Worm (Caenorhabditis elegans): ENCODE results near the gene F54B3.4.
A peak's percentile ranks its signal among the peaks of the same experiment; 100 is the strongest.

F54B3.4 gene

ce11 chrII:10304736-10305135 lies 33.7 kb upstream of the F54B3.4 start:
- TF ChIP-seq scrt-1 (GFP tag; IDR thresholded peaks at IDR 0.05) = 0 out of 2 replicates have a peak, but pooled peaks have one; percentile 56

DNA sequence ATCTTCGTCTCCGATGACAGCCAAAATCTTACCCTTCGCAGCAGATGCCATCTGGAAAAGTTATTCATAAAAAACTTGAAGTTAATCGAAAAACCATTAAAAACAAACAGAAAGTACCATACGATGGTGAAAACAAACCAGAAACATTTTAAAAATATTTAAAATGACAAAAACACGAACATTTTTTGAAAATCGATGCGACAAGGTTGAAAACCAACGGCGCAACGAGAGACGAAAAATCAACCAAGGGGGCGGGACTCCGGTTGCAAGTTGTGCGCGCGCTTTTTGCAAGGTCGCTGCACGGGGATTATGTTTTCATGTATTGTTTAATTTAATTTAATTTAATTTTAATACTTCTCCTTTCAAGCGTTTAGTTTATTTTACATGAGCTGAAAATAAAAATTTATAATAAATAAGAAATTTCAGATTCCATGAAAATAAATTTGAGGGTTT lies 32.7 kb upstream of the F54B3.4 start, which contains the start of gene vha-9:
vha-9 (minus strand) TSS at position 51 of the 453 bp plus-strand sequence.
- no peak for TF ChIP-seq B0310.2 (tag; optimal IDR thresholded peaks at IDR 0.05)
- TF ChIP-seq tra-4 (tag; optimal IDR thresholded peaks at IDR 0.05) = no peak
- TF ChIP-seq ceh-13 (GFP tag; optimal IDR thresholded peaks at IDR 0.05) = no peak
- peak; percentile 43 for TF ChIP-seq hmg-4 (GFP tag; optimal IDR thresholded peaks at IDR 0.05)
- no peak for TF ChIP-seq hmbx-1 (tag; optimal IDR thresholded peaks at IDR 0.05)
- peak; percentile 29; the same call in 1 of the 2 replicates for TF ChIP-seq scrt-1 (GFP tag; IDR thresholded peaks at IDR 0.05)
- peak; percentile 36 for TF ChIP-seq F13C5.2 (tag; optimal IDR thresholded peaks at IDR 0.05)
- no peak for TF ChIP-seq tbx-11 (GFP tag; IDR thresholded peaks at IDR 0.05)
- peak; percentile 67 for TF ChIP-seq ceh-36 (tag; optimal IDR thresholded peaks at IDR 0.05)

DNA sequence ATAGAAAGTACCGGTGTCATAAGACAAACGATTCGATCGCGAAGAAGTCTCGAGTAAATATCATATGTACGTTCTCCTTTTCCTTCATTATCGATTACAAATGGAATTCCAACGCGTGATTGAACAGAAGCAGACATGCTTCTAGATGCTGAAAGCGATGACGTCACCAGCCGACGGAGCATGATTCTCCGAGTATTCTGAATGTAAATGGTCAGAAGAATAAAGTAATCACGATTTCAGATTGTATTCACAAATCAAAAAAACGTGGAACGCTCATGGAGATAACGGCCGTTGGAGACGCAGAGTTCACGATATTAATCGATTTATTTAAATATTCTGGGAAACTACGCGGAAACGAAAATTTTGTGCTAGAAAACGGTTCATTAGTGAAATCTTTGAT lies 31.7 kb upstream of the F54B3.4 start, which contains the start of gene clpp-1:
clpp-1 (minus strand) TSS at position 197 of the 400 bp plus-strand sequence.
- TF ChIP-seq sea-1 (GFP tag; conservative IDR thresholded peaks at IDR 0.05) = no peak
- TF ChIP-seq pes-1 (GFP tag; IDR thresholded peaks at IDR 0.05) = no peak
- TF ChIP-seq tra-4 (tag; optimal IDR thresholded peaks at IDR 0.05) = no peak
- TF ChIP-seq flt-1 (GFP tag; IDR thresholded peaks at IDR 0.05) = no peak
- TF ChIP-seq F13C5.2 (tag; optimal IDR thresholded peaks at IDR 0.05) = no peak
- no peak for TF ChIP-seq hmbx-1 (tag; optimal IDR thresholded peaks at IDR 0.05)
- no peak for TF ChIP-seq aly-1 (tag; optimal IDR thresholded peaks at IDR 0.05)
- TF ChIP-seq tbx-37 (GFP tag; conservative IDR thresholded peaks at IDR 0.05) = no peak

DNA sequence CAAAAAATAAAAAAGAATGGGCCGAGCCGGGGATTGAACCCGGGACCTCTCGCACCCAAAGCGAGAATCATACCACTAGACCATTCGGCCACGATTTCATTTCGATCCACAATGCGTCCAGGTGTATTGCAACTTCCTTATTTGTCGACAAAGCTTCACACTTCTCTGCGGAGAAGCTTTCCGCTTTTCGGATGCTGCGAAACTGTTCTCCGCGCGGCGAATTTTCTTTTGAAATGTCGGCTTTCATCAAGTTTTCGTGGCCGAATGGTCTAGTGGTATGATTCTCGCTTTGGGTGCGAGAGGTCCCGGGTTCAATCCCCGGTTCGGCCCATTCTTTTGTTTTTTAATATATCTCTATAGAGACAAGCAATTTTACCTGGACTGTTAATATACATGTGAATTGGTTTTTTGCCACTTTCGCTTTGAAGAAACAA lies 31.2 kb upstream of the F54B3.4 start:
- 0 out of 2 replicates have a peak, but pooled peaks have one; percentile 37 for TF ChIP-seq tbx-11 (GFP tag; IDR thresholded peaks at IDR 0.05)

ce11 chrII:10300954-10301353 lies 30.0 kb upstream of the F54B3.4 start, which contains the start of gene mdt-22:
mdt-22 (plus strand) TSS chrII:10301216.
- TF ChIP-seq sea-1 (GFP tag; conservative IDR thresholded peaks at IDR 0.05) (no peak), flt-1 (GFP tag; IDR thresholded peaks at IDR 0.05) (no peak), hmbx-1 (tag; optimal IDR thresholded peaks at IDR 0.05) (no peak), ceh-36 (tag; optimal IDR thresholded peaks at IDR 0.05) (no peak), F13C5.2 (tag; optimal IDR thresholded peaks at IDR 0.05) (peak; percentile 88), ets-7 (tag; optimal IDR thresholded peaks at IDR 0.05) (no peak), tbx-11 (GFP tag; IDR thresholded peaks at IDR 0.05) (no peak), tra-4 (tag; optimal IDR thresholded peaks at IDR 0.05) (no peak), ama-1 (optimal IDR thresholded peaks at IDR 0.05) (no peak), hmg-4 (GFP tag; optimal IDR thresholded peaks at IDR 0.05) (no peak), hnd-1 (tag; optimal IDR thresholded peaks at IDR 0.05) (no peak), tbx-37 (GFP tag; conservative IDR thresholded peaks at IDR 0.05) (peak; percentile 54; the same call in 1 of the 2 replicates), aly-1 (tag; optimal IDR thresholded peaks at IDR 0.05) (no peak), pes-1 (GFP tag; IDR thresholded peaks at IDR 0.05) (peak; percentile 54; the same call in 1 of the 2 replicates), B0310.2 (tag; optimal IDR thresholded peaks at IDR 0.05) (no peak), ceh-13 (GFP tag; optimal IDR thresholded peaks at IDR 0.05) (no peak), scrt-1 (GFP tag; IDR thresholded peaks at IDR 0.05) (no peak)

- no peak for TF ChIP-seq flt-1 (GFP tag; IDR thresholded peaks at IDR 0.05)
- no peak for TF ChIP-seq F13C5.2 (tag; optimal IDR thresholded peaks at IDR 0.05)
- no peak for TF ChIP-seq ama-1 (optimal IDR thresholded peaks at IDR 0.05)
Observed at ce11 chrII:10300082-10300749, 29.2 kb upstream of the F54B3.4 start, which contains the start of gene nep-26. nep-26 (minus strand) TSS chrII:10300132.

DNA sequence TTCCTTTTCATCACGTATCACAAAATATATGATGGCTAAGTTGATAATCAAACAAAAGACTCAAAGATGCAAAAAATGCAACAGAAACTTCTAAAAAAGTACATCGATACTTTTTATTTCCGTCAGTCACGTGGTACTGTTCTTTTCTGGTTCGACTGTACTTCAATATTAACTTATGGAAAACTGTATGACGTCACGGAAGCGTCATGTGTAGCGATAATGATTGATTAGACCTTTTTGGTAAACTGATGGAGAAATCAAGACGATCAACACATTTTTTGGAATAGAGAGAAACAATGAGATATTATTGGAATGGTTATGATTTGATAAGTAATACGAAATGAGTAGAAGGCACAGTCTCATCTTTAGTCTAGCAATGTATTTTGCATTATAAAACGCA lies 23.3 kb upstream of the F54B3.4 start:
- TF ChIP-seq F13C5.2 (tag; optimal IDR thresholded peaks at IDR 0.05) (no peak), hnd-1 (tag; optimal IDR thresholded peaks at IDR 0.05) (no peak), sea-1 (GFP tag; conservative IDR thresholded peaks at IDR 0.05) (no peak), tbx-37 (GFP tag; conservative IDR thresholded peaks at IDR 0.05) (no peak), ceh-13 (GFP tag; optimal IDR thresholded peaks at IDR 0.05) (no peak), ets-7 (tag; optimal IDR thresholded peaks at IDR 0.05) (no peak), ama-1 (optimal IDR thresholded peaks at IDR 0.05) (no peak), tbx-11 (GFP tag; IDR thresholded peaks at IDR 0.05) (no peak), hmbx-1 (tag; optimal IDR thresholded peaks at IDR 0.05) (no peak), scrt-1 (GFP tag; IDR thresholded peaks at IDR 0.05) (no peak), flt-1 (GFP tag; IDR thresholded peaks at IDR 0.05) (no peak), ceh-36 (tag; optimal IDR thresholded peaks at IDR 0.05) (no peak), tra-4 (tag; optimal IDR thresholded peaks at IDR 0.05) (no peak), pes-1 (GFP tag; IDR thresholded peaks at IDR 0.05) (no peak), B0310.2 (tag; optimal IDR thresholded peaks at IDR 0.05) (no peak), aly-1 (tag; optimal IDR thresholded peaks at IDR 0.05) (no peak), hmg-4 (GFP tag; optimal IDR thresholded peaks at IDR 0.05) (no peak)

DNA sequence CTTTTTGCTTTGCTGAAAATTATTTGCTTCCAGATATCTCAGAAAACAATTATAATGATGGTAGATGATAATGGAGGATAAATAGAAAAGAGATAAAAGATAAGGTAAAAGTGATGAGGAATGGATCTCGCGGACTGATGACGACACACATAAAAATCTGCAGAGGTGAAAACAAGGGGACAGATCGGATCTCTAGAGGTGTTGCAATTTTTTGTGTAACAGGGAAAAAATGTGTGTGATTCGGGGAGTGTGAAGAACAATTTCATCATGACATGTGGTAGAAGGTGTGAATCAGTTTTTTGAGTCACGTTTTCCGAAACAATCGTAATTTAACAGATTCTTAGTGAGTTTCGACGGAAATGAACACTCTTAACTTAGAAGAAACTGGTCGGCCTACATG lies 17.9 kb upstream of the F54B3.4 start:
- TF ChIP-seq hnd-1 (tag; optimal IDR thresholded peaks at IDR 0.05) (no peak), tbx-37 (GFP tag; conservative IDR thresholded peaks at IDR 0.05) (no peak), B0310.2 (tag; optimal IDR thresholded peaks at IDR 0.05) (no peak), ceh-36 (tag; optimal IDR thresholded peaks at IDR 0.05) (no peak), hmbx-1 (tag; optimal IDR thresholded peaks at IDR 0.05) (no peak), aly-1 (tag; optimal IDR thresholded peaks at IDR 0.05) (no peak), ceh-13 (GFP tag; optimal IDR thresholded peaks at IDR 0.05) (no peak), flt-1 (GFP tag; IDR thresholded peaks at IDR 0.05) (no peak), tbx-11 (GFP tag; IDR thresholded peaks at IDR 0.05) (no peak), hmg-4 (GFP tag; optimal IDR thresholded peaks at IDR 0.05) (no peak), ama-1 (optimal IDR thresholded peaks at IDR 0.05) (no peak), scrt-1 (GFP tag; IDR thresholded peaks at IDR 0.05) (no peak), ets-7 (tag; optimal IDR thresholded peaks at IDR 0.05) (no peak), sea-1 (GFP tag; conservative IDR thresholded peaks at IDR 0.05) (no peak)
